Worm (Caenorhabditis elegans): Measurements from ENCODE around the gene fbxb-117.

DNA sequence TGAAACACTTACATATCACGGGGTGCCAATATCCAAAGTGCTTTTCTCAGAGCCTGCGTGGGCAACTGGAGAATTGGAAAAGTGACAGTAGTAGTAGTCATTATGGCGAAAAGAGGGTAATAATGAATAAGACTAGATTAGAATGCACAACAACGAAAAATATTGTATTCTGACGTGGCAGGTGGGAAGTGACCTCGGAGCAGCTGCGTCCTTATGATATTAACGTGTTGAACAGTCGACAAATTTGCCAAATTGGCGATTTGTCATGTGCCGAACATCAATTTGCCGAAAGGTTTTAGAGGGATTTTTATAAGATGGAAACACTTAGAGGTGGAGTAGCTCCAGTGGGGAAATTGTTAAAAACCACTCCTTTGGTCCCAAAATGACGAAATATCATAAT, 31.4 kb upstream of the fbxb-117 start, which contains the start of gene str-81:
- TF ChIP-seq pqm-1 (tag; optimal IDR thresholded peaks at IDR 0.05) (no peak), nhr-28 (tag; optimal IDR thresholded peaks at IDR 0.05) (no peak), elt-1 (tag; optimal IDR thresholded peaks at IDR 0.05) (no peak), snpc-4 (tag; optimal IDR thresholded peaks at IDR 0.05) (no peak), mml-1 (tag; optimal IDR thresholded peaks at IDR 0.05) (no peak), fkh-2 (tag; optimal IDR thresholded peaks at IDR 0.05) (no peak), nhr-23 (tag; optimal IDR thresholded peaks at IDR 0.05) (no peak), nhr-25 (tag; optimal IDR thresholded peaks at IDR 0.05) (no peak), unc-39 (tag; optimal IDR thresholded peaks at IDR 0.05) (no peak), pha-4 (tag; optimal IDR thresholded peaks at IDR 0.05) (no peak), nfya-1 (tag; optimal IDR thresholded peaks at IDR 0.05; ENCODE audit: insufficient read depth) (no peak)

All from whole organism, L3 larva.